Worm (Caenorhabditis elegans): Measurements from ENCODE around the gene ZK856.16.

DNA sequence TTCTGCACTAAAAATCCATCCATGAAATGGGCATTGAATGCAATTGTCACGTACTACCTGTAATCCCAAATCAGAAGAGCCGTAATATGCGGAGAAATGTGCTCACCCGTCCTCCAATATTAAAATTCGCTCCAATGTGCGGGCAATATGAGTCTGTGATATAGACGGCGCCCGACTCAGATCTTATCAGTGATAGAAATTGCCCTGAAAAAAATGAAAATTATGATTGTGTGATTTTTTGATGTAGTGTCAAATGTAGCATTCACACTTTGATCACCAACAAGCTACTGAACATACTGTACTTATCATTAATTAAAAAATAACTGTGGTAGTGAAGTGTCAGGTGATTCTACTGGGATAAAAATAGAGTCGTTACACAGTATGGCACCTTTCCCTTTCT is 19.2 kb upstream of the ZK856.16 start:
- TF ChIP-seq hmbx-1 (tag; optimal IDR thresholded peaks at IDR 0.05) (no peak), flt-1 (GFP tag; IDR thresholded peaks at IDR 0.05) (no peak), ama-1 (optimal IDR thresholded peaks at IDR 0.05) (no peak), ceh-13 (GFP tag; optimal IDR thresholded peaks at IDR 0.05) (no peak), sea-1 (GFP tag; conservative IDR thresholded peaks at IDR 0.05) (no peak), pes-1 (GFP tag; IDR thresholded peaks at IDR 0.05) (no peak), hnd-1 (tag; optimal IDR thresholded peaks at IDR 0.05) (no peak), tbx-37 (GFP tag; conservative IDR thresholded peaks at IDR 0.05) (no peak), B0310.2 (tag; optimal IDR thresholded peaks at IDR 0.05) (no peak), tra-4 (tag; optimal IDR thresholded peaks at IDR 0.05) (no peak)

Measured in whole organism, early embryonic.